Worm (Caenorhabditis elegans) whole organism, L4 larva: ENCODE measurements around the gene try-12.

Source experiments
- F26F4.8 ChIP-seq: fragments of 200-800 bp; sonication (Bioruptor generic); conservative IDR thresholded peaks from 2 replicates; pipeline ENCODE4 v1.3.6; 2022; ENCODE audit warnings: missing genetic modification characterization, missing compliant biosample characterization
- F44E2.7 ChIP-seq: fragments of 200-800 bp; sonication (Bioruptor generic); IDR thresholded peaks from 2 replicates; pipeline ENCODE4 v2.1.2; 2022; ENCODE audit warnings: missing genetic modification characterization, missing compliant biosample characterization
- Y105C5A.15 ChIP-seq: fragments of 200-800 bp; sonication (Bioruptor generic); IDR thresholded peaks from 2 replicates; pipeline ENCODE4 v1.3.6; 2022; ENCODE audit warnings: missing genetic modification characterization, missing compliant biosample characterization
- Y5F2A.4 ChIP-seq: fragments of 200-800 bp; sonication (Bioruptor generic); optimal IDR thresholded peaks from 2 replicates; lab custom pipeline; 2018; ENCODE audit warnings: mild to moderate bottlenecking, missing genetic modification characterization, missing compliant biosample characterization
- aha-1 ChIP-seq: fragments of 150-350 bp; peaks from one replicate; lab custom pipeline; 2014; ENCODE audit warnings: missing biosample characterization, missing genetic modification characterization
- aly-2 ChIP-seq: sonication (generic microtip); optimal IDR thresholded peaks from 2 replicates; lab custom pipeline; 2018; ENCODE audit warnings: missing biosample characterization, missing genetic modification characterization
- ama-1 ChIP-seq: fragments of 150-350 bp; optimal IDR thresholded peaks from 2 replicates; lab custom pipeline; 2014; ENCODE audit warnings: inconsistent platforms, mixed read lengths
- ceh-20 ChIP-seq: fragments of 200-800 bp; sonication (Bioruptor generic); IDR thresholded peaks from 2 replicates; pipeline ENCODE4 v1.3.6; 2022; ENCODE audit warnings: missing genetic modification reagents, missing genetic modification characterization, missing compliant biosample characterization
- ceh-28 ChIP-seq: fragments of 150-350 bp; optimal IDR thresholded peaks from 2 replicates; lab custom pipeline; 2014; ENCODE audit warnings: missing biosample characterization, missing genetic modification reagents, missing genetic modification characterization
- ceh-32 ChIP-seq: sonication (generic microtip); optimal IDR thresholded peaks from 2 replicates; lab custom pipeline; 2016; ENCODE audit warnings: mild to moderate bottlenecking, missing genetic modification characterization, missing compliant biosample characterization; ENCODE audit not compliant: poor library complexity
- ceh-44 ChIP-seq: fragments of 200-800 bp; sonication (Bioruptor generic); IDR thresholded peaks from 2 replicates; pipeline ENCODE4 v1.3.6; 2022; ENCODE audit warnings: missing genetic modification reagents, missing genetic modification characterization, missing compliant biosample characterization
- ces-1 ChIP-seq: fragments of 150-350 bp; sonication (generic microtip); optimal IDR thresholded peaks from 4 replicates; lab custom pipeline; 2014; ENCODE audit warnings: missing biosample characterization, missing genetic modification reagents, missing genetic modification characterization
- daf-12 ChIP-seq: fragments of 150-350 bp; optimal IDR thresholded peaks from 2 replicates; lab custom pipeline; 2014; ENCODE audit warnings: missing biosample characterization, missing genetic modification reagents, missing genetic modification characterization
- dmd-9 ChIP-seq: fragments of 200-800 bp; sonication (Bioruptor generic); IDR thresholded peaks from 2 replicates; pipeline ENCODE4 v1.3.6; 2022; ENCODE audit warnings: missing genetic modification reagents, missing genetic modification characterization, missing compliant biosample characterization
- dpl-1 ChIP-seq: fragments of 150-350 bp; optimal IDR thresholded peaks from 2 replicates; lab custom pipeline; 2014; ENCODE audit warnings: missing biosample characterization, missing genetic modification reagents, missing genetic modification characterization
- duxl-1 ChIP-seq: sonication (generic microtip); optimal IDR thresholded peaks from 2 replicates; lab custom pipeline; 2016; ENCODE audit warnings: mild to moderate bottlenecking, missing genetic modification characterization, moderate library complexity, missing compliant biosample characterization; ENCODE audit not compliant: poor library complexity
- egl-43 ChIP-seq: fragments of 200-800 bp; sonication (Bioruptor generic); IDR thresholded peaks from 2 replicates; pipeline ENCODE4 v1.3.6; 2022; ENCODE audit warnings: missing genetic modification reagents, missing genetic modification characterization, missing compliant biosample characterization
- fkh-10 ChIP-seq: fragments of 150-350 bp; optimal IDR thresholded peaks from 2 replicates; lab custom pipeline; 2014; ENCODE audit warnings: missing biosample characterization, missing genetic modification reagents, missing genetic modification characterization
- fos-1 ChIP-seq: fragments of 150-350 bp; optimal IDR thresholded peaks from 2 replicates; lab custom pipeline; 2014; ENCODE audit warnings: missing biosample characterization, missing genetic modification characterization
- gei-8 ChIP-seq: fragments of 200-800 bp; sonication (Bioruptor generic); optimal IDR thresholded peaks from 2 replicates; lab custom pipeline; 2018; ENCODE audit warnings: mild to moderate bottlenecking, missing genetic modification characterization, missing compliant biosample characterization
- hlh-30 ChIP-seq: sonication (generic microtip); optimal IDR thresholded peaks from 2 replicates; lab custom pipeline; 2017; ENCODE audit warnings: antibody characterized with exemption, mild to moderate bottlenecking, missing genetic modification characterization, missing compliant biosample characterization; ENCODE audit not compliant: insufficient read depth
- lim-7 ChIP-seq: fragments of 200-800 bp; sonication (Bioruptor generic); IDR thresholded peaks from 2 replicates; pipeline ENCODE4 v1.3.6; 2022; ENCODE audit warnings: missing genetic modification characterization, missing compliant biosample characterization
- lin-13 ChIP-seq: fragments of 150-350 bp; optimal IDR thresholded peaks from 2 replicates; lab custom pipeline; 2014; ENCODE audit warnings: missing biosample characterization, missing genetic modification reagents, missing genetic modification characterization
- lin-38 ChIP-seq: fragments of 200-800 bp; sonication (Bioruptor generic); IDR thresholded peaks from 2 replicates; pipeline ENCODE4 v1.3.6; 2022; ENCODE audit warnings: missing genetic modification reagents, missing genetic modification characterization, missing compliant biosample characterization
- mep-1 ChIP-seq: fragments of 150-350 bp; sonication (generic microtip); optimal IDR thresholded peaks from 3 replicates; lab custom pipeline; 2014; ENCODE audit warnings: missing biosample characterization, missing genetic modification characterization
- mes-2 ChIP-seq: sonication (generic microtip); optimal IDR thresholded peaks from 2 replicates; lab custom pipeline; 2016; ENCODE audit warnings: missing genotype, mild to moderate bottlenecking, missing genetic modification characterization, missing compliant biosample characterization; ENCODE audit not compliant: poor library complexity, severe bottlenecking
- mxl-2 ChIP-seq: fragments of 200-800 bp; sonication (Bioruptor generic); conservative IDR thresholded peaks from 2 replicates; pipeline ENCODE4 v1.3.6; 2022; ENCODE audit warnings: missing genetic modification reagents, missing genetic modification characterization, missing compliant biosample characterization
- mxl-3 ChIP-seq: fragments of 200-800 bp; sonication (Bioruptor generic); optimal IDR thresholded peaks from 2 replicates; lab custom pipeline; 2018; ENCODE audit warnings: mild to moderate bottlenecking, missing genetic modification characterization, missing compliant biosample characterization
- nhr-25 ChIP-seq: sonication (generic microtip); optimal IDR thresholded peaks from 2 replicates; lab custom pipeline; 2017; ENCODE audit warnings: missing genetic modification characterization, mild to moderate bottlenecking, missing compliant biosample characterization, antibody characterized with exemption, moderate library complexity, borderline replicate concordance; ENCODE audit not compliant: insufficient read depth
- nhr-28 ChIP-seq: fragments of 150-350 bp; optimal IDR thresholded peaks from 2 replicates; lab custom pipeline; 2014; ENCODE audit warnings: missing biosample characterization, missing genetic modification characterization
- nhr-41 ChIP-seq: fragments of 200-800 bp; sonication (Bioruptor generic); IDR thresholded peaks from 2 replicates; pipeline ENCODE4 v1.3.6; 2022; ENCODE audit warnings: missing genetic modification reagents, missing genetic modification characterization, missing compliant biosample characterization
- nhr-48 ChIP-seq: sonication (generic microtip); optimal IDR thresholded peaks from 2 replicates; lab custom pipeline; 2016; ENCODE audit warnings: mild to moderate bottlenecking, missing genetic modification characterization, missing compliant biosample characterization
- nhr-76 ChIP-seq: fragments of 150-350 bp; optimal IDR thresholded peaks from 2 replicates; lab custom pipeline; 2014; ENCODE audit warnings: missing biosample characterization, missing genetic modification characterization
- nhr-77 ChIP-seq: fragments of 150-350 bp; optimal IDR thresholded peaks from 2 replicates; lab custom pipeline; 2014; ENCODE audit warnings: missing biosample characterization, missing genetic modification characterization
- pha-4 ChIP-seq, 2 experiments: fragments of 150-350 bp in 1 of 2; fragments of 200-800 bp in 1 of 2; sonication (Bioruptor generic) in 1 of 2; IDR thresholded peaks in 1 of 2; optimal IDR thresholded peaks in 1 of 2; 2 replicates each; pipeline versions ENCODE4 v1.3.6 to Lab custom; 2014 to 2022; ENCODE audit warnings: missing genetic modification characterization in 2 of 2, missing genetic modification reagents in 2 of 2, missing biosample characterization in 1 of 2, missing compliant biosample characterization in 1 of 2
- php-3 ChIP-seq: fragments of 200-800 bp; sonication (Bioruptor generic); IDR thresholded peaks from 2 replicates; pipeline ENCODE4 v1.3.6; 2022; ENCODE audit warnings: missing genetic modification reagents, missing genetic modification characterization, missing compliant biosample characterization
- saeg-2 ChIP-seq: fragments of 200-800 bp; sonication (Bioruptor generic); IDR thresholded peaks from 2 replicates; pipeline ENCODE4 v1.3.6; 2022; ENCODE audit warnings: missing genetic modification reagents, missing genetic modification characterization, missing compliant biosample characterization
- snpc-1.2 ChIP-seq: fragments of 200-800 bp; sonication (Bioruptor generic); IDR thresholded peaks from 2 replicates; pipeline ENCODE4 v1.3.6; 2022; ENCODE audit warnings: missing genetic modification reagents, missing genetic modification characterization, missing compliant biosample characterization
- snpc-4 ChIP-seq: fragments of 150-350 bp; optimal IDR thresholded peaks from 2 replicates; lab custom pipeline; 2014; ENCODE audit warnings: missing biosample characterization, missing genetic modification characterization
- spr-1 ChIP-seq: sonication (generic microtip); optimal IDR thresholded peaks from 2 replicates; lab custom pipeline; 2016; ENCODE audit warnings: mild to moderate bottlenecking, missing genetic modification characterization, missing compliant biosample characterization
- spr-3 ChIP-seq: fragments of 200-800 bp; sonication (Bioruptor generic); optimal IDR thresholded peaks from 2 replicates; lab custom pipeline; 2018; ENCODE audit warnings: mild to moderate bottlenecking, missing genetic modification characterization, missing compliant biosample characterization
- tra-1 ChIP-seq: fragments of 200-800 bp; sonication (Bioruptor generic); IDR thresholded peaks from 2 replicates; pipeline ENCODE4 v1.3.6; 2022; ENCODE audit warnings: missing genetic modification reagents, missing genetic modification characterization, missing compliant biosample characterization
- unc-62 ChIP-seq, 3 experiments: fragments of 150-350 bp in 1 of 3; sonication (generic microtip); optimal IDR thresholded peaks in 2 of 3; peaks in 1 of 3; 1 replicate in 1 of 3; 2 replicates in 2 of 3; lab custom pipeline; 2014 to 2017; ENCODE audit warnings: missing biosample characterization in 3 of 3, missing genetic modification characterization in 3 of 3, missing genetic modification reagents in 3 of 3, missing genotype in 1 of 3
- zag-1 ChIP-seq: fragments of 150-350 bp; optimal IDR thresholded peaks from 2 replicates; lab custom pipeline; 2014; ENCODE audit warnings: missing biosample characterization, missing genetic modification characterization
- ztf-11 ChIP-seq: fragments of 150-350 bp; optimal IDR thresholded peaks from 2 replicates; lab custom pipeline; 2014; ENCODE audit warnings: missing biosample characterization, missing genetic modification characterization
- ztf-7 ChIP-seq: fragments of 150-350 bp; optimal IDR thresholded peaks from 2 replicates; lab custom pipeline; 2014; ENCODE audit warnings: missing biosample characterization, missing genetic modification characterization

Gene try-12

DNA sequence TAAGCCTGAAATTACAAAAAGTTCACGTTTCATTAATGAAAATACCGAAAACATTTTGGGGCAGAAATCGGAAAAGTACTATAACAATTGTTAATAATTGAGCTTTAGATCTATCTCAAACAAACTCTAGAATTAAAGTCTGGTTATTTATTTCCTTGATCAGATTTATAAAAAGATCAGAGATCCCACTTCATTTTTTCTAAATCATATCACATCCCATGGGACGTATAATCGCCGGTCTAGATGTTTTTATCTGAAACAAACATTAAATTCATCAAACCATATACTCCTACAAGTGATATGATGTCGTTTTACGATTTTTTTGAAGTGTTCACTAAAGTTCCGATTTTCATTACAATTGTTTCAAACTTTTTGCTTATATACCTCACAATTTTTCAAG lies 37.5 kb upstream of the try-12 start, which contains the start of gene str-41:
str-41 (plus strand) TSS at position 301 of the 400 bp plus-strand sequence.
- TF ChIP-seq mes-2 (tag; lab: Kevin White, UChicago) (no peak), ama-1 (lab: Kevin White, UChicago) (no peak), php-3 (no peak), unc-62 (GFP tag; optimal IDR thresholded peaks at IDR 0.05 in 1 of 2; lab: Kevin White, UChicago) (no peak), unc-62 (tag; optimal IDR thresholded peaks at IDR 0.05; lab: Kevin White, UChicago) (no peak), ceh-44 (GFP tag; lab: Robert Waterston, UW) (no peak), mxl-3 (GFP tag; lab: Kevin White, UChicago) (no peak), Y105C5A.15 (GFP tag; lab: Robert Waterston, UW) (no peak), fos-1 (tag; lab: Kevin White, UChicago) (no peak), nhr-48 (tag; lab: Kevin White, UChicago) (no peak), nhr-28 (tag; lab: Kevin White, UChicago) (no peak), saeg-2 (no peak), aly-2 (tag; lab: Kevin White, UChicago) (no peak), snpc-4 (tag; lab: Kevin White, UChicago) (no peak), pha-4 (GFP tag; IDR thresholded peaks at IDR 0.05; lab: Robert Waterston, UW) (no peak), pha-4 (tag; optimal IDR thresholded peaks at IDR 0.05; lab: Kevin White, UChicago) (no peak), lin-13 (GFP tag; lab: Kevin White, UChicago) (no peak), hlh-30 (tag; lab: Kevin White, UChicago) (no peak), dmd-9 (GFP tag; lab: Robert Waterston, UW) (no peak), lin-38 (GFP tag; lab: Robert Waterston, UW) (no peak)

ce11 chrV:7413107-7413774 lies 35.9 kb upstream of the try-12 start, which contains the start of gene F18E3.11:
Gene F18E3.11 (plus strand): TSS chrV:7413482.
- no peak for TF ChIP-seq F44E2.7 (GFP tag; lab: Robert Waterston, UW)
- TF ChIP-seq ceh-32 (tag; lab: Kevin White, UChicago) = no peak
- no peak for TF ChIP-seq ztf-7 (tag; lab: Kevin White, UChicago)
- no peak for TF ChIP-seq nhr-41
- TF ChIP-seq gei-8 (GFP tag; lab: Kevin White, UChicago) = no peak
- TF ChIP-seq spr-3 (GFP tag; lab: Kevin White, UChicago) = no peak
- no peak for TF ChIP-seq daf-12 (tag; lab: Kevin White, UChicago)
- TF ChIP-seq egl-43 (GFP tag; lab: Robert Waterston, UW) = no peak
- no peak for TF ChIP-seq zag-1 (tag; lab: Kevin White, UChicago)
- no peak for TF ChIP-seq F26F4.8 (GFP tag; lab: Robert Waterston, UW)
- peak; percentile 45 for TF ChIP-seq mxl-3 (GFP tag; lab: Kevin White, UChicago)
- TF ChIP-seq lim-7 = no peak
- TF ChIP-seq mxl-2 (GFP tag; lab: Robert Waterston, UW) = no peak
- TF ChIP-seq tra-1 = 0 out of 2 replicates have a peak, but pooled peaks have one; percentile 29
- peak in 1 of 2 experiments; percentile 80 for TF ChIP-seq unc-62 (GFP tag; optimal IDR thresholded peaks at IDR 0.05 in 1 of 2; lab: Kevin White, UChicago)
- TF ChIP-seq unc-62 (tag; optimal IDR thresholded peaks at IDR 0.05; lab: Kevin White, UChicago) = no peak
- no peak for TF ChIP-seq fos-1 (tag; lab: Kevin White, UChicago)
- no peak for TF ChIP-seq nhr-76 (tag; lab: Kevin White, UChicago)
- TF ChIP-seq nhr-25 (tag; lab: Kevin White, UChicago) = peak; percentile 72
- no peak for TF ChIP-seq dpl-1
- no peak for TF ChIP-seq fkh-10 (GFP tag; lab: Kevin White, UChicago)
- no peak for TF ChIP-seq ceh-20 (GFP tag; lab: Robert Waterston, UW)
- TF ChIP-seq ztf-11 = no peak
- TF ChIP-seq duxl-1 = peak; percentile 10
- TF ChIP-seq saeg-2 = no peak
- no peak for TF ChIP-seq nhr-77 (tag; lab: Kevin White, UChicago)
- no peak for TF ChIP-seq spr-1 (tag; lab: Kevin White, UChicago)
- peak; percentile 76 for TF ChIP-seq nhr-48 (tag; lab: Kevin White, UChicago)
- peak; percentile 90 for TF ChIP-seq nhr-28 (tag; lab: Kevin White, UChicago)
- TF ChIP-seq aha-1 (tag; lab: Kevin White, UChicago) = peak; percentile 77
- no peak for TF ChIP-seq mep-1 (tag; lab: Kevin White, UChicago)
- TF ChIP-seq ceh-28 (tag; lab: Kevin White, UChicago) = no peak
- TF ChIP-seq snpc-1.2 (GFP tag; lab: Robert Waterston, UW) = no peak
- no peak for TF ChIP-seq lin-13 (GFP tag; lab: Kevin White, UChicago)
- no peak for TF ChIP-seq ces-1 (GFP tag; lab: Kevin White, UChicago)
- peak; percentile 94 for TF ChIP-seq ama-1 (lab: Kevin White, UChicago)
- TF ChIP-seq Y5F2A.4 (GFP tag; lab: Kevin White, UChicago) = no peak
